Fruit fly (Drosophila melanogaster) whole organism, wandering third instar larva: ENCODE measurements around the gene Gmd.

Experiments
- Abd-B ChIP-seq: fragments of >200 bp; optimal IDR thresholded peaks from 2 replicates; lab custom pipeline; 2017; ENCODE audit warnings: missing biosample characterization, missing genetic modification characterization
- CG32264 ChIP-seq: fragments of 200-800 bp; sonication (Bioruptor generic); optimal IDR thresholded peaks from 2 replicates; lab custom pipeline; 2016; ENCODE audit warnings: missing biosample characterization, missing genetic modification characterization
- CG9705 ChIP-seq: fragments of 200-800 bp; sonication (Bioruptor generic); optimal IDR thresholded peaks from 2 replicates; lab custom pipeline; 2018; ENCODE audit warnings: missing biosample characterization, mild to moderate bottlenecking, missing genetic modification characterization
- CrebA ChIP-seq: fragments of 200-800 bp; sonication (Bioruptor generic); optimal IDR thresholded peaks from 2 replicates; lab custom pipeline; 2016; ENCODE audit warnings: missing biosample characterization, mild to moderate bottlenecking, missing genetic modification characterization, borderline replicate concordance
- Dfd ChIP-seq: fragments of >200 bp; optimal IDR thresholded peaks from 2 replicates; lab custom pipeline; 2017; ENCODE audit warnings: missing biosample characterization, missing genetic modification characterization
- Dif ChIP-seq: fragments of 200-275, 200-300 bp; sonication (Bioruptor generic); optimal IDR thresholded peaks from 2 replicates; lab custom pipeline; 2018; ENCODE audit warnings: missing biosample characterization, missing genetic modification characterization; ENCODE audit not compliant: partially characterized antibody
- GATAd ChIP-seq: sonication (Bioruptor generic); optimal IDR thresholded peaks from 2 replicates; lab custom pipeline; 2016; ENCODE audit warnings: missing biosample characterization, missing genetic modification characterization
- HLH106 ChIP-seq: fragments of 200-800 bp; optimal IDR thresholded peaks from 3 replicates; lab custom pipeline; 2019; ENCODE audit warnings: missing biosample characterization, mild to moderate bottlenecking, missing genetic modification characterization, moderate library complexity
- Hnf4 ChIP-seq: fragments of 200-800 bp; sonication (Bioruptor generic); optimal IDR thresholded peaks from 2 replicates; lab custom pipeline; 2016; ENCODE audit warnings: missing biosample characterization, mild to moderate bottlenecking, missing genetic modification characterization
- Hr78 ChIP-seq: fragments of >200 bp; optimal IDR thresholded peaks from 2 replicates; lab custom pipeline; 2017; ENCODE audit warnings: missing biosample characterization, missing genetic modification characterization
- Hr83 ChIP-seq: fragments of 200-300 bp; sonication (Bioruptor generic); optimal IDR thresholded peaks from 2 replicates; lab custom pipeline; 2016; ENCODE audit warnings: missing biosample characterization, mild to moderate bottlenecking, missing genetic modification characterization, moderate library complexity; ENCODE audit not compliant: poor library complexity, severe bottlenecking
- Jra ChIP-seq: sonication (Bioruptor generic); optimal IDR thresholded peaks from 2 replicates; lab custom pipeline; 2016; ENCODE audit warnings: missing biosample characterization, missing genetic modification characterization
- Mio ChIP-seq: sonication (Bioruptor generic); optimal IDR thresholded peaks from 2 replicates; lab custom pipeline; 2016; ENCODE audit warnings: missing biosample characterization, missing genetic modification characterization
- Myc ChIP-seq: fragments of >200 bp; optimal IDR thresholded peaks from 2 replicates; lab custom pipeline; 2017
- N ChIP-seq: fragments of >200 bp; optimal IDR thresholded peaks from 2 replicates; lab custom pipeline; 2018; ENCODE audit warnings: missing biosample characterization, missing external identifiers, missing genetic modification characterization
- OdsH ChIP-seq: fragments of 200-800 bp; sonication (Bioruptor generic); optimal IDR thresholded peaks from 2 replicates; lab custom pipeline; 2016; ENCODE audit warnings: missing biosample characterization, mild to moderate bottlenecking, missing genetic modification characterization
- Rel ChIP-seq, 2 experiments: fragments of 200-800 bp; sonication (Bioruptor generic) in 1 of 2; optimal IDR thresholded peaks; 2 replicates in 1 of 2; 3 replicates in 1 of 2; lab custom pipeline; 2016 to 2019; ENCODE audit warnings: mild to moderate bottlenecking in 2 of 2, missing biosample characterization in 2 of 2, missing genetic modification characterization in 2 of 2, moderate library complexity in 1 of 2
- Sp1 ChIP-seq: fragments of 200-800 bp; sonication (Bioruptor generic); optimal IDR thresholded peaks from 3 replicates; lab custom pipeline; 2019; ENCODE audit warnings: missing biosample characterization, mild to moderate bottlenecking, missing genetic modification characterization, moderate library complexity
- Vsx2 ChIP-seq: fragments of 200-300, 225-300 bp; sonication (Bioruptor generic); optimal IDR thresholded peaks from 2 replicates; lab custom pipeline; 2018; ENCODE audit warnings: missing biosample characterization, missing genetic modification characterization; ENCODE audit not compliant: partially characterized antibody
- br ChIP-seq: fragments of 200-800 bp; sonication (Bioruptor generic); optimal IDR thresholded peaks from 2 replicates; lab custom pipeline; 2016; ENCODE audit warnings: missing biosample characterization, missing genetic modification characterization
- brk ChIP-seq: fragments of 200-800 bp; sonication (Bioruptor generic); optimal IDR thresholded peaks from 2 replicates; lab custom pipeline; 2016; ENCODE audit warnings: missing biosample characterization, mild to moderate bottlenecking, missing genetic modification characterization
- dl ChIP-seq, 2 experiments: fragments of 175-275, 200-275 bp in 1 of 2; fragments of 200-275 bp in 1 of 2; sonication (Bioruptor generic); optimal IDR thresholded peaks; lab custom pipeline; 2018; ENCODE audit warnings: mild to moderate bottlenecking in 2 of 2, missing biosample characterization in 2 of 2, missing genetic modification characterization in 2 of 2, moderate library complexity in 2 of 2; ENCODE audit not compliant: partially characterized antibody in 2 of 2, insufficient read depth in 1 of 2
- dmrt93B ChIP-seq: fragments of 200-800 bp; sonication (Bioruptor generic); optimal IDR thresholded peaks from 2 replicates; lab custom pipeline; 2018; ENCODE audit warnings: missing biosample characterization, mild to moderate bottlenecking, missing genetic modification characterization
- dsf ChIP-seq: sonication (Bioruptor generic); optimal IDR thresholded peaks from 2 replicates; lab custom pipeline; 2016; ENCODE audit warnings: missing biosample characterization, missing genetic modification characterization, borderline replicate concordance
- ey ChIP-seq: fragments of 200-800 bp; sonication (Bioruptor generic); optimal IDR thresholded peaks from 2 replicates; lab custom pipeline; 2016; ENCODE audit warnings: missing biosample characterization, missing genetic modification characterization
- foxo ChIP-seq, 2 experiments: fragments of 200-800 bp; sonication (Bioruptor generic); optimal IDR thresholded peaks; 2 replicates in 1 of 2; 3 replicates in 1 of 2; lab custom pipeline; 2016 to 2017; ENCODE audit warnings: missing biosample characterization in 2 of 2, missing genetic modification characterization in 2 of 2
- fru ChIP-seq: fragments of 200-800 bp; sonication (Bioruptor generic); optimal IDR thresholded peaks from 3 replicates; lab custom pipeline; 2016; ENCODE audit warnings: missing biosample characterization, mild to moderate bottlenecking, missing genetic modification characterization
- h ChIP-seq: fragments of 200-800 bp; sonication (Bioruptor generic); optimal IDR thresholded peaks from 3 replicates; lab custom pipeline; 2016; ENCODE audit warnings: missing biosample characterization, mild to moderate bottlenecking, missing genetic modification characterization
- jim ChIP-seq: fragments of 175-275, 200-325 bp; sonication (Bioruptor generic); optimal IDR thresholded peaks from 2 replicates; lab custom pipeline; 2016; ENCODE audit warnings: missing biosample characterization, mild to moderate bottlenecking, missing genetic modification characterization
- lola ChIP-seq: fragments of >200 bp; optimal IDR thresholded peaks from 2 replicates; lab custom pipeline; 2017; ENCODE audit warnings: missing biosample characterization, missing genetic modification characterization
- pan ChIP-seq: fragments of >200 bp; optimal IDR thresholded peaks from 2 replicates; lab custom pipeline; 2017
- psq ChIP-seq: fragments of 200-800 bp; sonication (Bioruptor generic); optimal IDR thresholded peaks from 3 replicates; lab custom pipeline; 2017; ENCODE audit warnings: missing biosample characterization, mild to moderate bottlenecking, missing genetic modification characterization, moderate library complexity
- rgr ChIP-seq: fragments of 200-800 bp; sonication (Bioruptor generic); optimal IDR thresholded peaks from 3 replicates; lab custom pipeline; 2016; ENCODE audit warnings: missing biosample characterization, mild to moderate bottlenecking, missing genetic modification characterization
- sage ChIP-seq: fragments of 200-800 bp; sonication (Bioruptor generic); optimal IDR thresholded peaks from 2 replicates; lab custom pipeline; 2016; ENCODE audit warnings: missing biosample characterization, mild to moderate bottlenecking, missing genetic modification characterization
- sv ChIP-seq: fragments of 200-800 bp; sonication (Bioruptor generic); optimal IDR thresholded peaks from 3 replicates; lab custom pipeline; 2016; ENCODE audit warnings: missing biosample characterization, missing genetic modification characterization
- tai ChIP-seq: sonication (Bioruptor generic); optimal IDR thresholded peaks from 2 replicates; lab custom pipeline; 2016; ENCODE audit warnings: missing biosample characterization, missing genetic modification characterization
- usp ChIP-seq: fragments of >200 bp; optimal IDR thresholded peaks from 2 replicates; lab custom pipeline; 2017; ENCODE audit warnings: missing biosample characterization, missing genetic modification characterization
- woc ChIP-seq: sonication (Bioruptor generic); optimal IDR thresholded peaks from 2 replicates; lab custom pipeline; 2016; ENCODE audit warnings: missing biosample characterization, mild to moderate bottlenecking, missing genetic modification characterization

Gene Gmd

DNA sequence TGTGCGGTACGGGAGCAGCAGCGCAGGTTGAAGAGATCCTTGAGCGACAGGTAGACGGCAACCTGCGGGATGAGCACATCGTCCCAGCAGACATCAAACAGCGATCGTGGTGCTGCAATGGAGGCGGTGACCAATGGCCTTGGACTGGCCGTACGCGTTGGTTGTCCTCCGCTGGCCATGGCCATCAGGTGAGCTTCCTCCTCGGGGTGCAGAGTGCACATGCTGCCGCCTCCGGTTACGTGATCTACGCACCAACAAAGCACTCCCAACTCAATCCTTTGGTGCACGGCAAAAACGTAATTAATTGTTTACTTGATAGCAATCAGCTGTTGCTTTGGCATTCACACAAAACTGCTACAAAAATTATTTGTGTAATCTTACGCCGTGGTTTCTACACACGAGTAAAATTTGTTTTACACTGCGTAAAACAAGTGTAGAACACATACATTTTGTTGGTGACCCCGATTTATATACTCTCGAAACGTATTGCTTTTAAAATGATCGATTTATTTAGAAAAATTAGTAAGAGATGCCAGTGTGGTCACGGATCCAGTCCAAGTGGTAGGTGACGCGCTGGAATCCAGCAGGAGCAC is 27.3 kb downstream of the Gmd start, which contains the start of gene jet:
Gene jet, minus strand, starts transcription at position 332 of the 593 bp plus-strand sequence.
- TF ChIP-seq N (no peak), Myc (peak; percentile 10), Dif (GFP tag; lab: Kevin White, UChicago) (no peak)

DNA sequence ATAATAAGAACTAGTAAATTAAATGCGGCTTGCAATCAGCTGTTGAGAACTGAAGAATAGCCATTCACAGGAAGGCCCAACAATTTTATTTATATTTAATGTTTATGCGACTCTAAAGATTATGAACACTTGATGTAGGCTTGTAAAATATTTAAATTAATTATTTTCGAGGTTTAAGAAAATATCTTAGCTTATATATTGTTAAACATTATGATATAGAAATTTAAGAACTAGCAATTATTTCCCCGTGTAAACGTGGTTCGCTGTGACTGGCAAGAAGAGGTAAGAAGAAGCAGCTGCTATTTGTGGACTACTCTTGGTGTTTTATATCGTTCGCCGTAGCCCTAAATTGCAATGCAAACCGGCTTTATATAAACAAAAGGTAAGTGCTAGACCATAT is 31.5 kb downstream of the Gmd start, which contains the start of the genes mRpL24 and betaggt-I:
Gene mRpL24, minus strand, starts transcription at position 62 of the 400 bp plus-strand sequence.
Gene betaggt-I, plus strand, starts transcription at position 280 of the 400 bp plus-strand sequence.
- TF ChIP-seq ey (GFP tag; lab: Kevin White, UChicago) (peak; percentile 92), Jra (GFP tag; lab: Kevin White, UChicago) (peak; percentile 90), dsf (peak; percentile 91), foxo (GFP tag; optimal IDR thresholded peaks at IDR 0.05; lab: Kevin White, UChicago) (peak; percentile 5 to 98), psq (GFP tag; lab: Kevin White, UChicago) (peak; percentile 94), CG9705 (GFP tag; lab: Kevin White, UChicago) (peak; percentile 97), Sp1 (peak; percentile 98), woc (GFP tag; lab: Kevin White, UChicago) (peak; percentile 89), tai (GFP tag; lab: Kevin White, UChicago) (no peak), br (peak; percentile 94), CrebA (GFP tag; lab: Kevin White, UChicago) (no peak), Hr83 (peak; percentile 44), rgr (peak; percentile 98), CG32264 (GFP tag; lab: Kevin White, UChicago) (peak; percentile 70), pan (no peak), Hnf4 (GFP tag; lab: Kevin White, UChicago) (peak; percentile 93), brk (peak; percentile 96), dl (GFP tag; optimal IDR thresholded peaks at IDR 0.05; lab: Kevin White, UChicago; ENCODE audit: insufficient read depth in 1 of 2, partially characterized antibody in 2 of 2) (no peak), N (no peak), Myc (peak; percentile 39), Vsx2 (no peak), lola (GFP tag; lab: Kevin White, UChicago) (no peak), usp (GFP tag; lab: Kevin White, UChicago) (no peak), sv (GFP tag; lab: Kevin White, UChicago) (peak; percentile 95), dmrt93B (GFP tag; lab: Kevin White, UChicago) (peak; percentile 95), Mio (GFP tag; lab: Kevin White, UChicago) (peak; percentile 49), GATAd (GFP tag; lab: Kevin White, UChicago) (peak; percentile 85), Hr78 (GFP tag; lab: Kevin White, UChicago) (no peak), Rel (GFP tag; optimal IDR thresholded peaks at IDR 0.05; lab: Kevin White, UChicago) (peak; percentile 46), Rel (tag; optimal IDR thresholded peaks at IDR 0.05; lab: Kevin White, UChicago) (peak; percentile 88), HLH106 (peak; percentile 99), sage (GFP tag; lab: Kevin White, UChicago) (peak; percentile 90), Abd-B (GFP tag; lab: Kevin White, UChicago) (no peak), OdsH (peak; percentile 97), fru (GFP tag; lab: Kevin White, UChicago) (peak; percentile 95), Dfd (no peak), h (GFP tag; lab: Kevin White, UChicago) (peak; percentile 97), Dif (GFP tag; lab: Kevin White, UChicago) (no peak), jim (GFP tag; lab: Kevin White, UChicago) (no peak)
